Fruit fly (Drosophila melanogaster): ENCODE measurements around the gene CG34277.

dm6 chr3R:5330338-5330737, 39.0 kb upstream of the CG34277 start:
- TF ChIP-seq salr (GFP tag; optimal IDR thresholded peaks at IDR 0.05) (peak in 1 of 2 experiments; percentile 44), CG9139 (GFP tag; optimal IDR thresholded peaks at IDR 0.05) (no peak), CG6792 (GFP tag; optimal IDR thresholded peaks at IDR 0.05) (peak; percentile 9), Lpt (GFP tag; optimal IDR thresholded peaks at IDR 0.05) (no peak), svp (GFP tag) (no peak), Hr39 (GFP tag; optimal IDR thresholded peaks at IDR 0.05) (peak; percentile 4), Hr38 (GFP tag; optimal IDR thresholded peaks at IDR 0.05) (no peak), CG8632 (GFP tag; optimal IDR thresholded peaks at IDR 0.05) (no peak), CG3032 (tag; optimal IDR thresholded peaks at IDR 0.05) (peak; percentile 17), CG11762 (GFP tag; optimal IDR thresholded peaks at IDR 0.05; ENCODE audit: insufficient read depth) (no peak)

Data from whole organism, prepupa.